Worm (Caenorhabditis elegans) whole organism, L4 larva: ENCODE measurements around the gene C39D10.11.

ENCODE experiments used
- F49E8.2 ChIP-seq: sonication (generic microtip); optimal IDR thresholded peaks from 2 replicates; lab custom pipeline; 2016; ENCODE audit warnings: missing compliant biosample characterization, mild to moderate bottlenecking, missing genetic modification characterization, borderline replicate concordance
- R02D3.7 ChIP-seq: fragments of 150-350 bp; sonication (generic microtip); optimal IDR thresholded peaks from 3 replicates; lab custom pipeline; 2014; ENCODE audit warnings: missing biosample characterization, missing genetic modification characterization
- Y105C5A.15 ChIP-seq: fragments of 200-800 bp; sonication (Bioruptor generic); IDR thresholded peaks from 2 replicates; pipeline ENCODE4 v1.3.6; 2022; ENCODE audit warnings: missing genetic modification characterization, missing compliant biosample characterization
- ZK546.5 ChIP-seq, 2 experiments: sonication (generic microtip); optimal IDR thresholded peaks; 2 replicates each; lab custom pipeline; 2017; ENCODE audit warnings: missing biosample characterization in 2 of 2, missing genetic modification characterization in 2 of 2
- aha-1 ChIP-seq: fragments of 150-350 bp; peaks from one replicate; lab custom pipeline; 2014; ENCODE audit warnings: missing biosample characterization, missing genetic modification characterization
- arid-1 ChIP-seq: fragments of 200-800 bp; sonication (Bioruptor generic); conservative IDR thresholded peaks from 2 replicates; pipeline ENCODE4 v1.3.6; 2022; ENCODE audit warnings: missing genetic modification reagents, missing genetic modification characterization, missing compliant biosample characterization
- ceh-28 ChIP-seq: fragments of 150-350 bp; optimal IDR thresholded peaks from 2 replicates; lab custom pipeline; 2014; ENCODE audit warnings: missing biosample characterization, missing genetic modification reagents, missing genetic modification characterization
- ctbp-1 ChIP-seq: fragments of 200-800 bp; sonication (Bioruptor generic); IDR thresholded peaks from 2 replicates; pipeline ENCODE4 v1.3.6; 2022; ENCODE audit warnings: missing genetic modification reagents, missing genetic modification characterization, missing compliant biosample characterization
- daf-16 ChIP-seq, 3 experiments: sonication (generic microtip); optimal IDR thresholded peaks; 2 replicates each; lab custom pipeline; 2016 to 2017; ENCODE audit warnings: missing genetic modification characterization in 3 of 3, missing genetic modification reagents in 3 of 3, mild to moderate bottlenecking in 2 of 3, missing compliant biosample characterization in 2 of 3, missing biosample characterization in 1 of 3, moderate library complexity in 1 of 3
- daf-19 ChIP-seq: fragments of 200-800 bp; sonication (Bioruptor generic); conservative IDR thresholded peaks from 2 replicates; pipeline ENCODE4 v1.3.6; 2022; ENCODE audit warnings: missing genetic modification characterization, missing compliant biosample characterization
- daf-8 ChIP-seq: fragments of 200-800 bp; sonication (Bioruptor generic); IDR thresholded peaks from 2 replicates; pipeline ENCODE4 v1.3.6; 2022; ENCODE audit warnings: missing genetic modification characterization, missing compliant biosample characterization
- egl-27 ChIP-seq: sonication (generic microtip); optimal IDR thresholded peaks from 3 replicates; lab custom pipeline; 2017; ENCODE audit warnings: missing biosample characterization, missing genetic modification reagents, missing genetic modification characterization
- egl-43 ChIP-seq: fragments of 200-800 bp; sonication (Bioruptor generic); IDR thresholded peaks from 2 replicates; pipeline ENCODE4 v1.3.6; 2022; ENCODE audit warnings: missing genetic modification reagents, missing genetic modification characterization, missing compliant biosample characterization
- fkh-10 ChIP-seq: fragments of 150-350 bp; optimal IDR thresholded peaks from 2 replicates; lab custom pipeline; 2014; ENCODE audit warnings: missing biosample characterization, missing genetic modification reagents, missing genetic modification characterization
- fos-1 ChIP-seq: fragments of 150-350 bp; optimal IDR thresholded peaks from 2 replicates; lab custom pipeline; 2014; ENCODE audit warnings: missing biosample characterization, missing genetic modification characterization
- hif-1 ChIP-seq, 2 experiments: sonication (generic microtip); optimal IDR thresholded peaks; 2 replicates each; lab custom pipeline; 2016 to 2017; ENCODE audit warnings: missing compliant biosample characterization in 2 of 2, missing genetic modification characterization in 2 of 2, missing genetic modification reagents in 2 of 2, missing genotype in 2 of 2, mild to moderate bottlenecking in 1 of 2
- hmg-1.1 ChIP-seq: fragments of 200-800 bp; sonication (Bioruptor generic); IDR thresholded peaks from 2 replicates; pipeline ENCODE4 v1.3.6; 2022; ENCODE audit warnings: missing genetic modification reagents, missing genetic modification characterization, missing compliant biosample characterization
- lin-15B ChIP-seq: fragments of 150-350 bp; sonication (generic microtip); optimal IDR thresholded peaks from 3 replicates; lab custom pipeline; 2014; ENCODE audit warnings: missing biosample characterization, missing genetic modification characterization
- madf-5 ChIP-seq, 2 experiments: fragments of 200-800 bp; sonication (Bioruptor generic); IDR thresholded peaks; 2 replicates each; pipeline ENCODE4 v1.3.6; 2022; ENCODE audit warnings: missing compliant biosample characterization in 2 of 2, missing genetic modification characterization in 2 of 2
- madf-9 ChIP-seq: fragments of 200-800 bp; sonication (Bioruptor generic); conservative IDR thresholded peaks from 2 replicates; pipeline ENCODE4 v1.3.6; 2022; ENCODE audit warnings: missing genetic modification reagents, missing genetic modification characterization, missing compliant biosample characterization
- mdl-1 ChIP-seq, 2 experiments: fragments of 150-350 bp in 1 of 2; sonication (generic microtip) in 1 of 2; optimal IDR thresholded peaks; 2 replicates each; lab custom pipeline; 2014 to 2017; ENCODE audit warnings: missing biosample characterization in 2 of 2, missing genetic modification characterization in 2 of 2
- nhr-25 ChIP-seq: sonication (generic microtip); optimal IDR thresholded peaks from 2 replicates; lab custom pipeline; 2017; ENCODE audit warnings: missing genetic modification characterization, mild to moderate bottlenecking, missing compliant biosample characterization, antibody characterized with exemption, moderate library complexity, borderline replicate concordance; ENCODE audit not compliant: insufficient read depth
- nhr-28 ChIP-seq: fragments of 150-350 bp; optimal IDR thresholded peaks from 2 replicates; lab custom pipeline; 2014; ENCODE audit warnings: missing biosample characterization, missing genetic modification characterization
- nhr-42 ChIP-seq: fragments of 200-800 bp; sonication (Bioruptor generic); IDR thresholded peaks from 2 replicates; pipeline ENCODE4 v1.3.6; 2022; ENCODE audit warnings: missing genetic modification characterization, missing compliant biosample characterization
- nhr-48 ChIP-seq: sonication (generic microtip); optimal IDR thresholded peaks from 2 replicates; lab custom pipeline; 2016; ENCODE audit warnings: mild to moderate bottlenecking, missing genetic modification characterization, missing compliant biosample characterization
- nhr-6 ChIP-seq: fragments of 150-350 bp; optimal IDR thresholded peaks from 2 replicates; lab custom pipeline; 2014; ENCODE audit warnings: missing biosample characterization, missing genetic modification characterization
- nhr-76 ChIP-seq: fragments of 150-350 bp; optimal IDR thresholded peaks from 2 replicates; lab custom pipeline; 2014; ENCODE audit warnings: missing biosample characterization, missing genetic modification characterization
- pha-4 ChIP-seq, 2 experiments: fragments of 150-350 bp in 1 of 2; fragments of 200-800 bp in 1 of 2; sonication (Bioruptor generic) in 1 of 2; IDR thresholded peaks in 1 of 2; optimal IDR thresholded peaks in 1 of 2; 2 replicates each; pipeline versions ENCODE4 v1.3.6 to Lab custom; 2014 to 2022; ENCODE audit warnings: missing genetic modification characterization in 2 of 2, missing genetic modification reagents in 2 of 2, missing biosample characterization in 1 of 2, missing compliant biosample characterization in 1 of 2
- pqm-1 ChIP-seq: sonication (generic microtip); optimal IDR thresholded peaks from 2 replicates; lab custom pipeline; 2017; ENCODE audit warnings: missing biosample characterization, missing genetic modification characterization
- saeg-2 ChIP-seq: fragments of 200-800 bp; sonication (Bioruptor generic); IDR thresholded peaks from 2 replicates; pipeline ENCODE4 v1.3.6; 2022; ENCODE audit warnings: missing genetic modification reagents, missing genetic modification characterization, missing compliant biosample characterization
- skn-1 ChIP-seq: fragments of 150-350 bp; optimal IDR thresholded peaks from 2 replicates; lab custom pipeline; 2014; ENCODE audit warnings: missing biosample characterization, missing genetic modification characterization
- spr-1 ChIP-seq: sonication (generic microtip); optimal IDR thresholded peaks from 2 replicates; lab custom pipeline; 2016; ENCODE audit warnings: mild to moderate bottlenecking, missing genetic modification characterization, missing compliant biosample characterization
- tra-1 ChIP-seq: fragments of 200-800 bp; sonication (Bioruptor generic); IDR thresholded peaks from 2 replicates; pipeline ENCODE4 v1.3.6; 2022; ENCODE audit warnings: missing genetic modification reagents, missing genetic modification characterization, missing compliant biosample characterization
- unc-130 ChIP-seq: sonication (generic microtip); optimal IDR thresholded peaks from 2 replicates; lab custom pipeline; 2016; ENCODE audit warnings: missing genetic modification reagents, missing genetic modification characterization, missing compliant biosample characterization
- unc-62 ChIP-seq, 3 experiments: fragments of 150-350 bp in 1 of 3; sonication (generic microtip); optimal IDR thresholded peaks in 2 of 3; peaks in 1 of 3; 1 replicate in 1 of 3; 2 replicates in 2 of 3; lab custom pipeline; 2014 to 2017; ENCODE audit warnings: missing biosample characterization in 3 of 3, missing genetic modification characterization in 3 of 3, missing genetic modification reagents in 3 of 3, missing genotype in 1 of 3
- vab-7 ChIP-seq: fragments of 200-800 bp; sonication (Bioruptor generic); IDR thresholded peaks from 2 replicates; pipeline ENCODE4 v1.3.6; 2022; ENCODE audit warnings: missing genetic modification reagents, missing genetic modification characterization, missing compliant biosample characterization
- zfp-2 ChIP-seq: sonication (generic microtip); optimal IDR thresholded peaks from 2 replicates; lab custom pipeline; 2016; ENCODE audit warnings: mild to moderate bottlenecking, missing genetic modification characterization, missing compliant biosample characterization
- zip-11 ChIP-seq: fragments of 200-800 bp; sonication (Bioruptor generic); IDR thresholded peaks from 2 replicates; pipeline ENCODE4 v1.3.6; 2022; ENCODE audit warnings: missing genetic modification characterization, missing compliant biosample characterization
- zip-2 ChIP-seq: fragments of 150-350 bp; optimal IDR thresholded peaks from 2 replicates; lab custom pipeline; 2014; ENCODE audit warnings: missing biosample characterization, missing genetic modification characterization

The C39D10.11 gene

DNA sequence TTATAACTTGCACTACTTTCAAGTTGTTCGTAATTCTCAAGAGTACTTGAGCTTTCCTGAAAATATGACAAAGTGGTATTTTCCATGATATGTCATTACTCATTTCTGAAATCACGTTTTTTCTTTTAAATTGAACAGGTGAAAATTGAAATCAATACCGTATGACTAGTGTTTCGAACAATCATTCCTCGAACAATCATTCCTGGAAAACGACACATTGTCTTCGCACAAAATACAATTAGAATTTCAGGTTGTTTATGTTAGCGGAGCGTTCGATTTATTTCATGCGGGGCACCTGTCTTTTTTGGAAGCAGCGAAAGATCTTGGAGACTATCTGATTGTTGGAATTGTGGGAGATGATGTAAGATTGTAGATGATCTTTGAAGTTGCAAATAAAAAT is 16.9 kb upstream of the C39D10.11 start:
- TF ChIP-seq egl-43 (GFP tag; lab: Robert Waterston, UW) (no peak), fos-1 (tag; lab: Kevin White, UChicago) (no peak), skn-1 (tag; lab: Kevin White, UChicago) (no peak), unc-62 (GFP tag; optimal IDR thresholded peaks at IDR 0.05 in 1 of 2; lab: Kevin White, UChicago) (peak in 1 of 2 experiments; percentile 63), unc-62 (tag; optimal IDR thresholded peaks at IDR 0.05; lab: Kevin White, UChicago) (no peak), aha-1 (tag; lab: Kevin White, UChicago) (peak; percentile 23)

DNA sequence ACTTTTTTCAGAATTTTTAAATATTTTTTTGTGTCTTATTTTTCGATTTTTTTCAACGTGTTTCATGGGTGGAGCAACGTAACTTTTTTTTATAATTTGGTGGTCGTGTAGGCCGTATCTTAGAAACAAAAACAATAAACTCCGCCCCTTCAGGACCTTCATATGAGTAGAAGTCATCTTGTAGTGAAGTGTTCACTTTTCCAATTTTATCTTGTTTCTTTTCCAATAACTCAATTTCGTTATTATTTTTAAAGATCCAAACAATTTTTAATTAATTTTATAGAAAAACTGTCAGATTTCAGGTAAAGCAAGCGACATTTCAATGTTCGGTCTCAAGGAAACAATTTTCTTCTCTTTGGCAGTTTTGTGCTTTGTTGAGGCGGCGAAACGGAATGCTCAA is 14.2 kb upstream of the C39D10.11 start, which contains the start of gene C39D10.2:
Gene C39D10.2, plus strand, starts transcription at position 301 of the 400 bp plus-strand sequence.
- TF ChIP-seq nhr-6 (tag; lab: Kevin White, UChicago) (no peak), madf-9 (GFP tag; lab: Robert Waterston, UW) (no peak), nhr-76 (tag; lab: Kevin White, UChicago) (no peak), aha-1 (tag; lab: Kevin White, UChicago) (no peak), unc-130 (no peak), lin-15B (tag; lab: Kevin White, UChicago) (no peak), zfp-2 (tag; lab: Kevin White, UChicago) (no peak), ZK546.5 (tag; optimal IDR thresholded peaks at IDR 0.05; lab: Kevin White, UChicago) (no peak)

DNA sequence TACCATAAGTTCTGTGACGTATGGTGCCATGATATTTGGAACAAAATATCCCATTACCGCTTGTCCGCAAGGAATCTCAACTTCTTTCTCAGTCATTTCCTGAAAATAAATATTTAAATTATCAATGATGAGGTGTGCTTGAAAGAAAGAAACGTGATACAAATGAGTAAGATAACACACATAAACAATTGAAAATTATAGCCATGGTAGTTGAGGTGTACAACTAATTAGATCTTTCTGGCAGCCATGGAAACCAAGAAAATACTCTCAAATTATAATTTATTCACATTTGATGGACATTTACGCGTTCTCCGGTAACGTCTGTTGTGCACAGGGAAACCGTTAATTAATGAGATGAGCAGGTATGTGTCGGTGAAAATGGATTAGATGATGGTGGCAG is 10.8 kb upstream of the C39D10.11 start, which contains the start of gene C39D10.5:
Gene C39D10.5, minus strand, starts transcription at position 101 of the 400 bp plus-strand sequence.
- TF ChIP-seq egl-43 (GFP tag; lab: Robert Waterston, UW) (no peak), F49E8.2 (tag; lab: Kevin White, UChicago) (no peak), nhr-42 (GFP tag; lab: Robert Waterston, UW) (no peak), vab-7 (GFP tag; lab: Robert Waterston, UW) (no peak), ceh-28 (tag; lab: Kevin White, UChicago) (no peak), zip-2 (tag; lab: Kevin White, UChicago) (no peak), zfp-2 (tag; lab: Kevin White, UChicago) (no peak), R02D3.7 (no peak), hmg-1.1 (GFP tag; lab: Robert Waterston, UW) (no peak), Y105C5A.15 (GFP tag; lab: Robert Waterston, UW) (no peak), unc-130 (no peak), nhr-6 (tag; lab: Kevin White, UChicago) (no peak), nhr-25 (no peak), fkh-10 (GFP tag; lab: Kevin White, UChicago) (no peak), ctbp-1 (GFP tag; lab: Robert Waterston, UW) (no peak), spr-1 (tag; lab: Kevin White, UChicago) (no peak), pha-4 (GFP tag; IDR thresholded peaks at IDR 0.05; lab: Robert Waterston, UW) (no peak), pha-4 (tag; optimal IDR thresholded peaks at IDR 0.05; lab: Kevin White, UChicago) (no peak), pqm-1 (tag; lab: Kevin White, UChicago) (no peak)

ce11 chrX:7897690-7898089 is 5.4 kb upstream of the C39D10.11 start, which contains the start of gene latd-1:
Gene latd-1 (minus strand): TSS chrX:7897790.
- TF ChIP-seq hif-1 (tag; optimal IDR thresholded peaks at IDR 0.05; lab: Kevin White, UChicago) (no peak), daf-19 (no peak), nhr-48 (tag; lab: Kevin White, UChicago) (no peak), hmg-1.1 (GFP tag; lab: Robert Waterston, UW) (no peak), mdl-1 (tag; optimal IDR thresholded peaks at IDR 0.05; lab: Kevin White, UChicago) (no peak), daf-16 (GFP tag; optimal IDR thresholded peaks at IDR 0.05; lab: Kevin White, UChicago) (no peak), daf-16 (tag; optimal IDR thresholded peaks at IDR 0.05; lab: Kevin White, UChicago) (no peak), arid-1 (GFP tag; lab: Robert Waterston, UW) (no peak), nhr-28 (no peak), pqm-1 (tag; lab: Kevin White, UChicago) (no peak), lin-15B (tag; lab: Kevin White, UChicago) (no peak), zip-11 (GFP tag; lab: Robert Waterston, UW) (no peak), madf-5 (GFP tag; IDR thresholded peaks at IDR 0.05; lab: Robert Waterston, UW) (no peak), tra-1 (GFP tag; lab: Robert Waterston, UW) (no peak), saeg-2 (GFP tag; lab: Robert Waterston, UW) (no peak), egl-27 (tag; lab: Kevin White, UChicago) (no peak), daf-8 (no peak)
